Fruit fly (Drosophila melanogaster) whole organism, embryonic: ENCODE measurements around the gene CG2875.

Experiments used
- CG14014 ChIP-seq: fragments of 200-800 bp; sonication (Bioruptor generic); IDR thresholded peaks from 2 replicates; pipeline ENCODE4 v1.3.6; 2022; ENCODE audit warnings: missing biosample characterization, missing genetic modification characterization
- Six4 ChIP-seq: fragments of 200-800 bp; sonication (Bioruptor generic); optimal IDR thresholded peaks from 2 replicates; lab custom pipeline; 2016; ENCODE audit warnings: missing biosample characterization, missing genetic modification characterization
- toy ChIP-seq: fragments of 200-800 bp; sonication (Bioruptor generic); IDR thresholded peaks from 2 replicates; pipeline ENCODE4 v1.3.6; 2022; ENCODE audit warnings: missing biosample characterization, missing genetic modification characterization

DNA sequence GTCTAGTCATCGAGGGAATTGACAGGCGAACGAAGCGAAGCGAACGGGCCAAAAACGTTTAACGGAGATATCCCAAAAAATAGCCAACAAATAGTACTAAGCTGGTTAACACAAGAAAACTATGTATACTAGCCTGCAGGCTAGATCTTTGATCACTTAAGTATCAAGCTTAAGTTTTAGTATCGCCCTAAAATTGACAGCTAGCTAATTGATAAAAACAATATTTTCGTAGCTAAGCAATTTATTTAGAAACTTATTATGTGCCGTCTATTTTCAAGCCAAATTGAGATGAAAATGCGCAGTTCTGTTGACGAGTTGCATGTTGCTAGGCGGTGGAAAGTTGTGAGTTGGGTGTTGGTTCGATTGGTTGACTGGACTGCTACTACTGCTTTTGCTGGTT, 24.1 kb downstream of the CG2875 start:
- no peak for TF ChIP-seq CG14014 (GFP tag; lab: Robert Waterston, UW)
- TF ChIP-seq toy (GFP tag; lab: Robert Waterston, UW), result no peak
- TF ChIP-seq Six4 (GFP tag; lab: Kevin White, UChicago), result no peak
